Fruit fly (Drosophila melanogaster) whole organism, wandering third instar larva: Measurements from ENCODE around the gene CG13108.
A peak's percentile ranks its signal among the peaks of the same experiment; 100 is the strongest.

Experiments
- Abd-B ChIP-seq: fragments of >200 bp; optimal IDR thresholded peaks from 2 replicates; lab custom pipeline; 2017; ENCODE audit warnings: missing biosample characterization, missing genetic modification characterization
- CG9705 ChIP-seq: fragments of 200-800 bp; sonication (Bioruptor generic); optimal IDR thresholded peaks from 2 replicates; lab custom pipeline; 2018; ENCODE audit warnings: missing biosample characterization, mild to moderate bottlenecking, missing genetic modification characterization
- CrebA ChIP-seq: fragments of 200-800 bp; sonication (Bioruptor generic); optimal IDR thresholded peaks from 2 replicates; lab custom pipeline; 2016; ENCODE audit warnings: missing biosample characterization, mild to moderate bottlenecking, missing genetic modification characterization, borderline replicate concordance
- Dfd ChIP-seq: fragments of >200 bp; optimal IDR thresholded peaks from 2 replicates; lab custom pipeline; 2017; ENCODE audit warnings: missing biosample characterization, missing genetic modification characterization
- Dif ChIP-seq: fragments of 200-275, 200-300 bp; sonication (Bioruptor generic); optimal IDR thresholded peaks from 2 replicates; lab custom pipeline; 2018; ENCODE audit warnings: missing biosample characterization, missing genetic modification characterization; ENCODE audit not compliant: partially characterized antibody
- GATAd ChIP-seq: sonication (Bioruptor generic); optimal IDR thresholded peaks from 2 replicates; lab custom pipeline; 2016; ENCODE audit warnings: missing biosample characterization, missing genetic modification characterization
- HLH106 ChIP-seq: fragments of 200-800 bp; optimal IDR thresholded peaks from 3 replicates; lab custom pipeline; 2019; ENCODE audit warnings: missing biosample characterization, mild to moderate bottlenecking, missing genetic modification characterization, moderate library complexity
- Hnf4 ChIP-seq: fragments of 200-800 bp; sonication (Bioruptor generic); optimal IDR thresholded peaks from 2 replicates; lab custom pipeline; 2016; ENCODE audit warnings: missing biosample characterization, mild to moderate bottlenecking, missing genetic modification characterization
- Hr78 ChIP-seq: fragments of >200 bp; optimal IDR thresholded peaks from 2 replicates; lab custom pipeline; 2017; ENCODE audit warnings: missing biosample characterization, missing genetic modification characterization
- Hr83 ChIP-seq: fragments of 200-300 bp; sonication (Bioruptor generic); optimal IDR thresholded peaks from 2 replicates; lab custom pipeline; 2016; ENCODE audit warnings: missing biosample characterization, mild to moderate bottlenecking, missing genetic modification characterization, moderate library complexity; ENCODE audit not compliant: poor library complexity, severe bottlenecking
- Jra ChIP-seq: sonication (Bioruptor generic); optimal IDR thresholded peaks from 2 replicates; lab custom pipeline; 2016; ENCODE audit warnings: missing biosample characterization, missing genetic modification characterization
- Mio ChIP-seq: sonication (Bioruptor generic); optimal IDR thresholded peaks from 2 replicates; lab custom pipeline; 2016; ENCODE audit warnings: missing biosample characterization, missing genetic modification characterization
- Myc ChIP-seq: fragments of >200 bp; optimal IDR thresholded peaks from 2 replicates; lab custom pipeline; 2017
- N ChIP-seq: fragments of >200 bp; optimal IDR thresholded peaks from 2 replicates; lab custom pipeline; 2018; ENCODE audit warnings: missing biosample characterization, missing external identifiers, missing genetic modification characterization
- OdsH ChIP-seq: fragments of 200-800 bp; sonication (Bioruptor generic); optimal IDR thresholded peaks from 2 replicates; lab custom pipeline; 2016; ENCODE audit warnings: missing biosample characterization, mild to moderate bottlenecking, missing genetic modification characterization
- Rel ChIP-seq, 2 experiments: fragments of 200-800 bp; sonication (Bioruptor generic) in 1 of 2; optimal IDR thresholded peaks; 2 replicates in 1 of 2; 3 replicates in 1 of 2; lab custom pipeline; 2016 to 2019; ENCODE audit warnings: mild to moderate bottlenecking in 2 of 2, missing biosample characterization in 2 of 2, missing genetic modification characterization in 2 of 2, moderate library complexity in 1 of 2
- Sp1 ChIP-seq: fragments of 200-800 bp; sonication (Bioruptor generic); optimal IDR thresholded peaks from 3 replicates; lab custom pipeline; 2019; ENCODE audit warnings: missing biosample characterization, mild to moderate bottlenecking, missing genetic modification characterization, moderate library complexity
- Vsx2 ChIP-seq: fragments of 200-300, 225-300 bp; sonication (Bioruptor generic); optimal IDR thresholded peaks from 2 replicates; lab custom pipeline; 2018; ENCODE audit warnings: missing biosample characterization, missing genetic modification characterization; ENCODE audit not compliant: partially characterized antibody
- br ChIP-seq: fragments of 200-800 bp; sonication (Bioruptor generic); optimal IDR thresholded peaks from 2 replicates; lab custom pipeline; 2016; ENCODE audit warnings: missing biosample characterization, missing genetic modification characterization
- dl ChIP-seq, 2 experiments: fragments of 175-275, 200-275 bp in 1 of 2; fragments of 200-275 bp in 1 of 2; sonication (Bioruptor generic); optimal IDR thresholded peaks; lab custom pipeline; 2018; ENCODE audit warnings: mild to moderate bottlenecking in 2 of 2, missing biosample characterization in 2 of 2, missing genetic modification characterization in 2 of 2, moderate library complexity in 2 of 2; ENCODE audit not compliant: partially characterized antibody in 2 of 2, insufficient read depth in 1 of 2
- dmrt93B ChIP-seq: fragments of 200-800 bp; sonication (Bioruptor generic); optimal IDR thresholded peaks from 2 replicates; lab custom pipeline; 2018; ENCODE audit warnings: missing biosample characterization, mild to moderate bottlenecking, missing genetic modification characterization
- ey ChIP-seq: fragments of 200-800 bp; sonication (Bioruptor generic); optimal IDR thresholded peaks from 2 replicates; lab custom pipeline; 2016; ENCODE audit warnings: missing biosample characterization, missing genetic modification characterization
- foxo ChIP-seq, 2 experiments: fragments of 200-800 bp; sonication (Bioruptor generic); optimal IDR thresholded peaks; 2 replicates in 1 of 2; 3 replicates in 1 of 2; lab custom pipeline; 2016 to 2017; ENCODE audit warnings: missing biosample characterization in 2 of 2, missing genetic modification characterization in 2 of 2
- fru ChIP-seq: fragments of 200-800 bp; sonication (Bioruptor generic); optimal IDR thresholded peaks from 3 replicates; lab custom pipeline; 2016; ENCODE audit warnings: missing biosample characterization, mild to moderate bottlenecking, missing genetic modification characterization
- h ChIP-seq: fragments of 200-800 bp; sonication (Bioruptor generic); optimal IDR thresholded peaks from 3 replicates; lab custom pipeline; 2016; ENCODE audit warnings: missing biosample characterization, mild to moderate bottlenecking, missing genetic modification characterization
- jim ChIP-seq: fragments of 175-275, 200-325 bp; sonication (Bioruptor generic); optimal IDR thresholded peaks from 2 replicates; lab custom pipeline; 2016; ENCODE audit warnings: missing biosample characterization, mild to moderate bottlenecking, missing genetic modification characterization
- lola ChIP-seq: fragments of >200 bp; optimal IDR thresholded peaks from 2 replicates; lab custom pipeline; 2017; ENCODE audit warnings: missing biosample characterization, missing genetic modification characterization
- pan ChIP-seq: fragments of >200 bp; optimal IDR thresholded peaks from 2 replicates; lab custom pipeline; 2017
- psq ChIP-seq: fragments of 200-800 bp; sonication (Bioruptor generic); optimal IDR thresholded peaks from 3 replicates; lab custom pipeline; 2017; ENCODE audit warnings: missing biosample characterization, mild to moderate bottlenecking, missing genetic modification characterization, moderate library complexity
- rgr ChIP-seq: fragments of 200-800 bp; sonication (Bioruptor generic); optimal IDR thresholded peaks from 3 replicates; lab custom pipeline; 2016; ENCODE audit warnings: missing biosample characterization, mild to moderate bottlenecking, missing genetic modification characterization
- sage ChIP-seq: fragments of 200-800 bp; sonication (Bioruptor generic); optimal IDR thresholded peaks from 2 replicates; lab custom pipeline; 2016; ENCODE audit warnings: missing biosample characterization, mild to moderate bottlenecking, missing genetic modification characterization
- sv ChIP-seq: fragments of 200-800 bp; sonication (Bioruptor generic); optimal IDR thresholded peaks from 3 replicates; lab custom pipeline; 2016; ENCODE audit warnings: missing biosample characterization, missing genetic modification characterization
- usp ChIP-seq: fragments of >200 bp; optimal IDR thresholded peaks from 2 replicates; lab custom pipeline; 2017; ENCODE audit warnings: missing biosample characterization, missing genetic modification characterization

CG13108 gene

dm6 chr2L:9134209-9134608, 29.8 kb upstream of the CG13108 start:
- TF ChIP-seq Abd-B, result no peak
- TF ChIP-seq dl (GFP tag; optimal IDR thresholded peaks at IDR 0.05; lab: Kevin White, UChicago; ENCODE audit: insufficient read depth in 1 of 2, partially characterized antibody in 2 of 2), result no peak

- TF ChIP-seq br (no peak), Sp1 (no peak), Hr83 (GFP tag; lab: Kevin White, UChicago) (no peak), Hnf4 (GFP tag; lab: Kevin White, UChicago) (no peak), pan (lab: Kevin White, UChicago) (no peak), Vsx2 (GFP tag; lab: Kevin White, UChicago) (no peak), fru (GFP tag; lab: Kevin White, UChicago) (no peak)
Observed at dm6 chr2L:9134940-9135339, 29.1 kb upstream of the CG13108 start.

- TF ChIP-seq jim (no peak), Vsx2 (GFP tag; lab: Kevin White, UChicago) (peak; percentile 21)
- TF ChIP-seq, all 38 proteins: peak for 1
Observed at dm6 chr2L:9136712-9137111, 27.3 kb upstream of the CG13108 start.

dm6 chr2L:9140945-9141440, 23.0 kb upstream of the CG13108 start:
- no peak for TF ChIP-seq Jra (GFP tag; lab: Kevin White, UChicago)
- TF ChIP-seq CG9705 (GFP tag; lab: Kevin White, UChicago), result no peak
- no peak for TF ChIP-seq pan (lab: Kevin White, UChicago)
- no peak for TF ChIP-seq Myc (lab: Kevin White, UChicago)
- TF ChIP-seq GATAd (GFP tag; lab: Kevin White, UChicago), result no peak
- no peak for TF ChIP-seq psq (GFP tag; lab: Kevin White, UChicago)
- no peak for TF ChIP-seq OdsH (GFP tag; lab: Kevin White, UChicago)
- no peak for TF ChIP-seq ey
- no peak for TF ChIP-seq jim
- TF ChIP-seq usp (GFP tag; lab: Kevin White, UChicago), result no peak
- no peak for TF ChIP-seq Hr78
- TF ChIP-seq HLH106, result no peak
- no peak for TF ChIP-seq N
- no peak for TF ChIP-seq Abd-B
- no peak for TF ChIP-seq Dfd

dm6 chr2L:9145761-9146160, 18.3 kb upstream of the CG13108 start:
- TF ChIP-seq Rel (GFP tag; optimal IDR thresholded peaks at IDR 0.05; lab: Kevin White, UChicago) (no peak), Rel (tag; optimal IDR thresholded peaks at IDR 0.05; lab: Kevin White, UChicago) (no peak), sage (no peak), Mio (GFP tag; lab: Kevin White, UChicago) (no peak), foxo (GFP tag; optimal IDR thresholded peaks at IDR 0.05; lab: Kevin White, UChicago) (no peak), dmrt93B (no peak), Hnf4 (GFP tag; lab: Kevin White, UChicago) (no peak)
- TF ChIP-seq, all 38 proteins: peak for 0

- no peak for TF ChIP-seq CG9705 (GFP tag; lab: Kevin White, UChicago)
- no peak for TF ChIP-seq Myc (lab: Kevin White, UChicago)
- TF ChIP-seq fru (GFP tag; lab: Kevin White, UChicago), result no peak
- no peak for TF ChIP-seq jim
- no peak for TF ChIP-seq Sp1
- TF ChIP-seq h (GFP tag; lab: Kevin White, UChicago), result no peak
- no peak for TF ChIP-seq Jra (GFP tag; lab: Kevin White, UChicago)
- no peak for TF ChIP-seq rgr (GFP tag; lab: Kevin White, UChicago)
- no peak for TF ChIP-seq usp (GFP tag; lab: Kevin White, UChicago)
- TF ChIP-seq OdsH (GFP tag; lab: Kevin White, UChicago), result no peak
- no peak for TF ChIP-seq sage
- TF ChIP-seq Abd-B, result no peak
- no peak for TF ChIP-seq Dif
- no peak for TF ChIP-seq CrebA
- no peak for TF ChIP-seq Rel (GFP tag; optimal IDR thresholded peaks at IDR 0.05; lab: Kevin White, UChicago)
- TF ChIP-seq Rel (tag; optimal IDR thresholded peaks at IDR 0.05; lab: Kevin White, UChicago), result no peak
- no peak for TF ChIP-seq N
- no peak for TF ChIP-seq br
- no peak for TF ChIP-seq dl (GFP tag; optimal IDR thresholded peaks at IDR 0.05; lab: Kevin White, UChicago; ENCODE audit: insufficient read depth in 1 of 2, partially characterized antibody in 2 of 2)
- no peak for TF ChIP-seq sv (GFP tag; lab: Kevin White, UChicago)
- TF ChIP-seq lola (GFP tag; lab: Kevin White, UChicago), result no peak
Observed at dm6 chr2L:9146270-9146975, 17.6 kb upstream of the CG13108 start.
